Fruit fly (Drosophila melanogaster): ENCODE measurements around the gene CG6592.

- TF ChIP-seq emc (GFP tag; optimal IDR thresholded peaks at IDR 0.05) (no peak), fd102C (GFP tag; optimal IDR thresholded peaks at IDR 0.05) (no peak), ranshi (GFP tag; IDR thresholded peaks at IDR 0.05) (no peak)
Observed at dm6 chr3L:6022142-6022541, 37.3 kb upstream of the CG6592 start.

All from whole organism, embryonic.